Worm (Caenorhabditis elegans): ENCODE measurements around the gene cht-6.

The cht-6 gene

DNA sequence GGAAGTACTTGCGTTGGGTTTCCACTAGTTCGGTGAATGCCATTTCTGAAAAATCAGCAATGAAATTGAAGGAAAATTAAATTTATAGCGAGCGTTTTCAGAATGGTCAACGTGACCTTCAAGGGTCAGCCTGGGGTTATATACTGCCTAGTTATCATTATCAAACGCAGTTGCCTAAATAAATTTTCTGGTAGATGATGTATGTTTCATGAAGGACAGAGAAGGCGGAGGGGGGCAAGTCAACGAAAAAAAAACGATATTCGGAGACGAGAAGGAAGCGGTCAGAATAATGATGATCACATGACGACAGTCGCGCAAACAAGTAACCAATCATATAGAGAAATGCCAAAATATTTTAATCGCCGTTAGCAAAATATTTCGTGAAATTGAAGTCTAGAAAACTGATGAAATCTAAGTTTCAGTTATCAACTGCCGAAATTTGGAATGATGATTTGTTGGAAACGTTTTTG, 15.1 kb downstream of the cht-6 start, which contains the start of gene alh-4:
alh-4 (minus strand) TSS at position 51 of the 470 bp plus-strand sequence.
- TF ChIP-seq hlh-30 (tag; optimal IDR thresholded peaks at IDR 0.05; ENCODE audit: insufficient read depth) (peak; percentile 39), F49E8.2 (tag; optimal IDR thresholded peaks at IDR 0.05; ENCODE audit: borderline replicate concordance) (no peak), aly-2 (tag; optimal IDR thresholded peaks at IDR 0.05) (no peak), mdt-29 (GFP tag; IDR thresholded peaks at IDR 0.05) (no peak), dpl-1 (GFP tag; optimal IDR thresholded peaks at IDR 0.05) (no peak), ama-1 (optimal IDR thresholded peaks at IDR 0.05) (no peak), vab-7 (GFP tag; IDR thresholded peaks at IDR 0.05) (no peak), madf-5 (GFP tag; IDR thresholded peaks at IDR 0.05) (no peak), Y75B8A.6 (GFP tag; IDR thresholded peaks at IDR 0.05) (no peak), ces-1 (GFP tag; optimal IDR thresholded peaks at IDR 0.05) (no peak), nhr-48 (tag; optimal IDR thresholded peaks at IDR 0.05) (no peak), skn-1 (tag; optimal IDR thresholded peaks at IDR 0.05) (no peak), F26F4.8 (GFP tag; conservative IDR thresholded peaks at IDR 0.05) (no peak), unc-39 (tag; optimal IDR thresholded peaks at IDR 0.05) (no peak), hlh-11 (tag; optimal IDR thresholded peaks at IDR 0.05) (peak; percentile 28), nhr-28 (tag; optimal IDR thresholded peaks at IDR 0.05) (peak; percentile 44), zip-11 (GFP tag; IDR thresholded peaks at IDR 0.05) (no peak), lin-13 (GFP tag; optimal IDR thresholded peaks at IDR 0.05) (no peak), snpc-1.2 (GFP tag; IDR thresholded peaks at IDR 0.05) (no peak), set-16 (GFP tag; IDR thresholded peaks at IDR 0.05) (no peak), madf-9 (GFP tag; conservative IDR thresholded peaks at IDR 0.05) (no peak), lin-38 (GFP tag; IDR thresholded peaks at IDR 0.05) (no peak), gei-8 (GFP tag; optimal IDR thresholded peaks at IDR 0.05) (no peak), spr-3 (GFP tag; optimal IDR thresholded peaks at IDR 0.05) (no peak), dmd-6 (GFP tag; IDR thresholded peaks at IDR 0.05) (no peak), rbr-2 (tag; optimal IDR thresholded peaks at IDR 0.05) (no peak), unc-62 (GFP tag; optimal IDR thresholded peaks at IDR 0.05 in 1 of 2) (peak in 1 of 2 experiments; percentile 85), unc-62 (tag; optimal IDR thresholded peaks at IDR 0.05) (no peak), dmd-8 (GFP tag; IDR thresholded peaks at IDR 0.05) (no peak), lin-29 (GFP tag; IDR thresholded peaks at IDR 0.05) (no peak), lir-3 (tag; optimal IDR thresholded peaks at IDR 0.05) (no peak), daf-16 (GFP tag; optimal IDR thresholded peaks at IDR 0.05) (no peak), daf-16 (tag; optimal IDR thresholded peaks at IDR 0.05) (no peak), nhr-42 (GFP tag; IDR thresholded peaks at IDR 0.05) (no peak), F37D6.2 (tag; optimal IDR thresholded peaks at IDR 0.05) (no peak), F44E2.7 (GFP tag; IDR thresholded peaks at IDR 0.05) (no peak), cey-2 (tag; optimal IDR thresholded peaks at IDR 0.05; ENCODE audit: borderline replicate concordance, insufficient read depth) (peak; percentile 45), lin-15B (tag; optimal IDR thresholded peaks at IDR 0.05) (no peak), lin-1 (GFP tag; IDR thresholded peaks at IDR 0.05) (no peak), zag-1 (tag; optimal IDR thresholded peaks at IDR 0.05) (no peak), ZK546.5 (tag; optimal IDR thresholded peaks at IDR 0.05) (no peak), ztf-11 (tag; optimal IDR thresholded peaks at IDR 0.05) (no peak), mxl-3 (GFP tag; optimal IDR thresholded peaks at IDR 0.05) (no peak), Y5F2A.4 (GFP tag; optimal IDR thresholded peaks at IDR 0.05) (no peak)
